Fruit fly (Drosophila melanogaster) whole organism, embryonic: ENCODE measurements around the gene CG32772.
A peak's percentile ranks its signal among the peaks of the same experiment; 100 is the strongest.

Source experiments
- CG11696 ChIP-seq: fragments of 200-800 bp; sonication (Bioruptor generic); IDR thresholded peaks from 2 replicates; pipeline ENCODE4 v1.3.6; 2022; ENCODE audit warnings: missing biosample characterization, missing genetic modification characterization
- CG12219 ChIP-seq: fragments of 200-800 bp; sonication (Bioruptor generic); optimal IDR thresholded peaks from 3 replicates; lab custom pipeline; 2018; ENCODE audit warnings: missing biosample characterization, mild to moderate bottlenecking, missing genetic modification characterization
- CG12659 ChIP-seq: fragments of 200-800 bp; sonication (Bioruptor generic); optimal IDR thresholded peaks from 3 replicates; lab custom pipeline; 2017; ENCODE audit warnings: mild to moderate bottlenecking, missing biosample characterization, missing genetic modification reagents, missing genetic modification characterization
- CG13123 ChIP-seq: fragments of 200-800 bp; sonication (Bioruptor generic); optimal IDR thresholded peaks from 2 replicates; lab custom pipeline; 2016; ENCODE audit warnings: missing biosample characterization, missing genetic modification characterization
- CG13894 ChIP-seq: fragments of 200-800 bp; sonication (Bioruptor generic); optimal IDR thresholded peaks from 3 replicates; lab custom pipeline; 2018; ENCODE audit warnings: missing biosample characterization, mild to moderate bottlenecking, missing genetic modification characterization, moderate library complexity
- CG14050 ChIP-seq: fragments of 200-800 bp; sonication (Bioruptor generic); IDR thresholded peaks from 3 replicates; pipeline ENCODE4 v1.3.6; 2022; ENCODE audit warnings: missing biosample characterization, missing genetic modification characterization
- CG14667 ChIP-seq: fragments of 200-800 bp; sonication (Bioruptor generic); IDR thresholded peaks from 2 replicates; pipeline ENCODE4 v1.3.6; 2022; ENCODE audit warnings: missing biosample characterization, missing genetic modification characterization
- CG15269 ChIP-seq: fragments of 200-800 bp; sonication (Bioruptor generic); optimal IDR thresholded peaks from 2 replicates; lab custom pipeline; 2018; ENCODE audit warnings: missing biosample characterization, mild to moderate bottlenecking, missing genetic modification characterization, moderate library complexity
- CG2116 ChIP-seq: fragments of 200-800 bp; sonication (Bioruptor generic); optimal IDR thresholded peaks from 3 replicates; lab custom pipeline; 2018; ENCODE audit warnings: missing biosample characterization, mild to moderate bottlenecking, missing genetic modification characterization
- CG2120 ChIP-seq: fragments of 200-800 bp; sonication (Bioruptor generic); optimal IDR thresholded peaks from 3 replicates; lab custom pipeline; 2016; ENCODE audit warnings: missing biosample characterization, missing genetic modification characterization
- CG2202 ChIP-seq: fragments of 200-800 bp; sonication (Bioruptor generic); optimal IDR thresholded peaks from 2 replicates; lab custom pipeline; 2018; ENCODE audit warnings: missing biosample characterization, mild to moderate bottlenecking, missing genetic modification characterization
- CG2889 ChIP-seq: fragments of 200-800 bp; sonication (Bioruptor generic); IDR thresholded peaks from 3 replicates; pipeline ENCODE4 v1.3.6; 2022; ENCODE audit warnings: missing biosample characterization, missing genetic modification characterization
- CG32532 ChIP-seq: fragments of 200-800 bp; sonication (Bioruptor generic); IDR thresholded peaks from 2 replicates; pipeline ENCODE4 v1.3.6; 2022; ENCODE audit warnings: missing biosample characterization, missing genetic modification characterization
- CG4282 ChIP-seq: fragments of 200-800 bp; sonication (Bioruptor generic); optimal IDR thresholded peaks from 2 replicates; lab custom pipeline; 2016; ENCODE audit warnings: missing biosample characterization, missing genetic modification characterization
- CG4404 ChIP-seq: fragments of 200-800 bp; sonication (Bioruptor generic); IDR thresholded peaks from 2 replicates; pipeline ENCODE4 v1.3.6; 2022; ENCODE audit warnings: missing biosample characterization, missing genetic modification characterization
- CG4820 ChIP-seq: fragments of 200-800 bp; sonication (Bioruptor generic); optimal IDR thresholded peaks from 3 replicates; lab custom pipeline; 2016; ENCODE audit warnings: missing biosample characterization, missing genetic modification characterization
- CG5953 ChIP-seq: fragments of 200-800 bp; sonication (Bioruptor generic); IDR thresholded peaks from 2 replicates; pipeline ENCODE4 v1.3.6; 2022; ENCODE audit warnings: missing biosample characterization, missing genetic modification characterization
- CG7928 ChIP-seq: fragments of 200-800 bp; sonication (Bioruptor generic); optimal IDR thresholded peaks from 2 replicates; lab custom pipeline; 2017; ENCODE audit warnings: missing biosample characterization, mild to moderate bottlenecking, missing genetic modification characterization
- CG8478 ChIP-seq: fragments of >200 bp; optimal IDR thresholded peaks from 2 replicates; lab custom pipeline; 2018
- CG8944 ChIP-seq: fragments of 200-800 bp; sonication (Bioruptor generic); optimal IDR thresholded peaks from 3 replicates; lab custom pipeline; 2016; ENCODE audit warnings: missing biosample characterization, missing genetic modification characterization
- CG9609 ChIP-seq: fragments of 200-800 bp; sonication (Bioruptor generic); optimal IDR thresholded peaks from 3 replicates; lab custom pipeline; 2016; ENCODE audit warnings: missing biosample characterization, missing genetic modification characterization
- CkIIα-i1 ChIP-seq: fragments of 200-800 bp; sonication (Bioruptor generic); IDR thresholded peaks from 2 replicates; pipeline ENCODE4 v1.3.6; 2022; ENCODE audit warnings: missing biosample characterization, missing genetic modification characterization
- Fer2 ChIP-seq: fragments of 200-800 bp; sonication (Bioruptor generic); optimal IDR thresholded peaks from 2 replicates; lab custom pipeline; 2018; ENCODE audit warnings: missing biosample characterization, mild to moderate bottlenecking, missing genetic modification characterization, moderate library complexity
- HLH54F ChIP-seq: fragments of 200-800 bp; sonication (Bioruptor generic); optimal IDR thresholded peaks from 3 replicates; lab custom pipeline; 2016; ENCODE audit warnings: missing biosample characterization, missing genetic modification characterization
- Mad ChIP-seq: fragments of 200-800 bp; sonication (Bioruptor generic); optimal IDR thresholded peaks from 2 replicates; lab custom pipeline; 2016; ENCODE audit warnings: missing biosample characterization, missing genetic modification characterization
- NC2β ChIP-seq: fragments of 200-800 bp; sonication (Bioruptor generic); optimal IDR thresholded peaks from 2 replicates; lab custom pipeline; 2016; ENCODE audit warnings: missing biosample characterization, missing genetic modification characterization
- PHDP ChIP-seq: fragments of 200-800 bp; sonication (Bioruptor generic); optimal IDR thresholded peaks from 3 replicates; lab custom pipeline; 2018; ENCODE audit warnings: missing biosample characterization, mild to moderate bottlenecking, missing genetic modification characterization, moderate library complexity
- Sry-δ ChIP-seq: fragments of 200-800 bp; sonication (Bioruptor generic); optimal IDR thresholded peaks from 2 replicates; lab custom pipeline; 2016; ENCODE audit warnings: missing biosample characterization, missing genetic modification characterization
- Trl ChIP-seq, 3 experiments: fragments of >200 bp in 2 of 3; fragments of 200-800 bp in 1 of 3; sonication (Bioruptor generic) in 1 of 3; optimal IDR thresholded peaks; 2 replicates in 1 of 3; 3 replicates in 2 of 3; lab custom pipeline; 2016 to 2017; ENCODE audit warnings: missing biosample characterization in 1 of 3, missing genetic modification characterization in 1 of 3
- YL-1 ChIP-seq: fragments of 200-800 bp; sonication (Bioruptor generic); optimal IDR thresholded peaks from 3 replicates; lab custom pipeline; 2017; ENCODE audit warnings: missing biosample characterization, mild to moderate bottlenecking, missing genetic modification characterization
- ac ChIP-seq: fragments of 200-800 bp; sonication (Bioruptor generic); optimal IDR thresholded peaks from 3 replicates; lab custom pipeline; 2017; ENCODE audit warnings: missing biosample characterization, mild to moderate bottlenecking, missing genetic modification characterization
- az2 ChIP-seq: fragments of 200-800 bp; sonication (Bioruptor generic); optimal IDR thresholded peaks from 3 replicates; lab custom pipeline; 2016; ENCODE audit warnings: missing biosample characterization, missing genetic modification characterization
- bbx ChIP-seq: fragments of 200-800 bp; sonication (Bioruptor generic); IDR thresholded peaks from 2 replicates; pipeline ENCODE4 v1.3.6; 2022; ENCODE audit warnings: missing biosample characterization, missing genetic modification characterization; ENCODE audit not compliant: partially characterized antibody
- chn ChIP-seq: fragments of 200-800 bp; sonication (Bioruptor generic); optimal IDR thresholded peaks from 2 replicates; lab custom pipeline; 2016; ENCODE audit warnings: missing biosample characterization, missing genetic modification characterization
- dati ChIP-seq: fragments of 200-800 bp; sonication (Bioruptor generic); IDR thresholded peaks from 2 replicates; pipeline ENCODE4 v1.3.6; 2022; ENCODE audit warnings: missing biosample characterization, missing genetic modification characterization
- fd3F ChIP-seq: fragments of 200-800 bp; sonication (Bioruptor generic); optimal IDR thresholded peaks from 2 replicates; lab custom pipeline; 2018; ENCODE audit warnings: missing biosample characterization, mild to moderate bottlenecking, missing genetic modification characterization, moderate library complexity
- gfzf ChIP-seq: fragments of 200-800 bp; sonication (Bioruptor generic); optimal IDR thresholded peaks from 2 replicates; lab custom pipeline; 2016; ENCODE audit warnings: missing biosample characterization, mild to moderate bottlenecking, missing genetic modification characterization, moderate library complexity
- grn ChIP-seq: fragments of 200-800 bp; sonication (Bioruptor generic); optimal IDR thresholded peaks from 3 replicates; lab custom pipeline; 2017; ENCODE audit warnings: missing biosample characterization, missing genetic modification characterization
- gsb ChIP-seq: fragments of 200-800 bp; sonication (Bioruptor generic); IDR thresholded peaks from 2 replicates; pipeline ENCODE4 v1.3.6; 2022; ENCODE audit warnings: missing biosample characterization, missing genetic modification characterization
- oc ChIP-seq: fragments of 200-800 bp; sonication (Bioruptor generic); optimal IDR thresholded peaks from 2 replicates; lab custom pipeline; 2018; ENCODE audit warnings: missing biosample characterization, mild to moderate bottlenecking, missing genetic modification characterization, moderate library complexity
- odd ChIP-seq: fragments of 200-800 bp; sonication (Bioruptor generic); optimal IDR thresholded peaks from 2 replicates; lab custom pipeline; 2017; ENCODE audit warnings: missing biosample characterization, mild to moderate bottlenecking, missing genetic modification characterization
- prd ChIP-seq, 3 experiments: fragments of >200 bp in 2 of 3; fragments of 200-800 bp in 1 of 3; sonication (Bioruptor generic) in 1 of 3; optimal IDR thresholded peaks in 2 of 3; IDR thresholded peaks in 1 of 3; 2 replicates in 2 of 3; 3 replicates in 1 of 3; pipeline versions ENCODE4 v1.3.6 to Lab custom; 2017 to 2022; ENCODE audit warnings: missing biosample characterization in 1 of 3, missing genetic modification characterization in 1 of 3
- salm ChIP-seq: fragments of 200-800 bp; sonication (Bioruptor generic); optimal IDR thresholded peaks from 2 replicates; lab custom pipeline; 2018; ENCODE audit warnings: missing biosample characterization, mild to moderate bottlenecking, missing genetic modification characterization
- schlank ChIP-seq: fragments of 200-800 bp; sonication (Bioruptor generic); optimal IDR thresholded peaks from 2 replicates; lab custom pipeline; 2018; ENCODE audit warnings: missing biosample characterization, mild to moderate bottlenecking, missing genetic modification characterization
- scrt ChIP-seq: fragments of 200-800 bp; sonication (Bioruptor generic); optimal IDR thresholded peaks from 2 replicates; lab custom pipeline; 2018; ENCODE audit warnings: missing biosample characterization, mild to moderate bottlenecking, missing genetic modification characterization, moderate library complexity
- shn ChIP-seq: fragments of 200-800 bp; sonication (Bioruptor generic); optimal IDR thresholded peaks from 3 replicates; lab custom pipeline; 2016; ENCODE audit warnings: missing biosample characterization, missing genetic modification characterization
- slbo ChIP-seq: fragments of 200-800 bp; sonication (Bioruptor generic); IDR thresholded peaks from 2 replicates; pipeline ENCODE4 v1.3.6; 2022; ENCODE audit warnings: missing biosample characterization, missing genetic modification characterization
- tll ChIP-seq, 2 experiments: fragments of 200-800 bp in 1 of 2; fragments of >200 bp in 1 of 2; sonication (Bioruptor generic) in 1 of 2; optimal IDR thresholded peaks; 2 replicates each; lab custom pipeline; 2017 to 2019; ENCODE audit warnings: missing biosample characterization in 2 of 2, missing genetic modification characterization in 2 of 2, mild to moderate bottlenecking in 1 of 2, moderate library complexity in 1 of 2
- unpg ChIP-seq: fragments of 200-800 bp; sonication (Bioruptor generic); optimal IDR thresholded peaks from 3 replicates; lab custom pipeline; 2018; ENCODE audit warnings: missing biosample characterization, mild to moderate bottlenecking, missing genetic modification characterization, moderate library complexity
- zen ChIP-seq: fragments of 200-800 bp; sonication (Bioruptor generic); optimal IDR thresholded peaks from 3 replicates; lab custom pipeline; 2018; ENCODE audit warnings: missing biosample characterization, mild to moderate bottlenecking, missing genetic modification characterization, moderate library complexity

The CG32772 gene

dm6 chrX:4955788-4956442 is 47.0 kb downstream of the CG32772 start (continued):
- no peak for TF ChIP-seq CG2889 (GFP tag; lab: Robert Waterston, UW)
- TF ChIP-seq CG13123: no peak
- TF ChIP-seq bbx (GFP tag; lab: Robert Waterston, UW): peak; percentile 98
- no peak for TF ChIP-seq schlank (tag; lab: Kevin White, UChicago)
- no peak for TF ChIP-seq prd (optimal IDR thresholded peaks at IDR 0.05; lab: Kevin White, UChicago)
- no peak; the same call in 2 of the 3 replicates for TF ChIP-seq prd (GFP tag; IDR thresholded peaks at IDR 0.05; lab: Robert Waterston, UW)
- TF ChIP-seq PHDP (tag; lab: Kevin White, UChicago): no peak
- TF ChIP-seq CG32532 (GFP tag; lab: Robert Waterston, UW): peak; percentile 44; the same call in 1 of the 2 replicates
- TF ChIP-seq CG7928 (GFP tag; lab: Kevin White, UChicago): no peak
- no peak for TF ChIP-seq tll (GFP tag; optimal IDR thresholded peaks at IDR 0.05; lab: Kevin White, UChicago)
- TF ChIP-seq salm: no peak
- no peak for TF ChIP-seq scrt (GFP tag; lab: Kevin White, UChicago)
- TF ChIP-seq dati (GFP tag; lab: Robert Waterston, UW): no peak
- TF ChIP-seq oc (tag; lab: Kevin White, UChicago): no peak
- no peak for TF ChIP-seq slbo
- TF ChIP-seq CG8478: no peak
- TF ChIP-seq Mad (GFP tag; lab: Kevin White, UChicago): no peak
- TF ChIP-seq CG2202 (tag; lab: Kevin White, UChicago): no peak
- no peak for TF ChIP-seq CG14667 (GFP tag; lab: Robert Waterston, UW)
- no peak for TF ChIP-seq grn (GFP tag; lab: Kevin White, UChicago)
- peak; percentile 46; the same call in 1 of the 2 replicates for TF ChIP-seq CG11696 (GFP tag; lab: Robert Waterston, UW)
- TF ChIP-seq NC2β (GFP tag; lab: Kevin White, UChicago): no peak
- no peak for TF ChIP-seq gfzf (GFP tag; lab: Kevin White, UChicago)
- TF ChIP-seq CkIIα-i1: no peak
- no peak for TF ChIP-seq chn
- peak; percentile 3 for TF ChIP-seq odd (GFP tag; lab: Kevin White, UChicago)
- TF ChIP-seq YL-1 (GFP tag; lab: Kevin White, UChicago): no peak
- no peak for TF ChIP-seq unpg (GFP tag; lab: Kevin White, UChicago)
- TF ChIP-seq CG2120: peak; percentile 25
- TF ChIP-seq CG12219 (GFP tag; lab: Kevin White, UChicago): no peak
- TF ChIP-seq fd3F (GFP tag; lab: Kevin White, UChicago): no peak
- no peak for TF ChIP-seq Fer2 (tag; lab: Kevin White, UChicago)
- no peak for TF ChIP-seq Trl (optimal IDR thresholded peaks at IDR 0.05; lab: Kevin White, UChicago)
- TF ChIP-seq Trl (GFP tag; optimal IDR thresholded peaks at IDR 0.05; lab: Kevin White, UChicago): no peak
- TF ChIP-seq ac: no peak
- TF ChIP-seq CG15269: no peak
- TF ChIP-seq CG4282 (GFP tag; lab: Kevin White, UChicago): no peak
- no peak for TF ChIP-seq CG4820 (GFP tag; lab: Kevin White, UChicago)
- TF ChIP-seq CG9609 (GFP tag; lab: Kevin White, UChicago): no peak
- TF ChIP-seq CG2116 (GFP tag; lab: Kevin White, UChicago): peak; percentile 24
- TF ChIP-seq CG13894 (tag; lab: Kevin White, UChicago): peak; percentile 39
- no peak for TF ChIP-seq CG5953 (GFP tag; lab: Robert Waterston, UW)
- TF ChIP-seq CG8944 (GFP tag; lab: Kevin White, UChicago): no peak
- no peak for TF ChIP-seq gsb
- no peak for TF ChIP-seq zen
- TF ChIP-seq shn (GFP tag; lab: Kevin White, UChicago): no peak
- TF ChIP-seq Sry-δ (GFP tag; lab: Kevin White, UChicago): peak; percentile 91
- TF ChIP-seq CG12659 (GFP tag; lab: Kevin White, UChicago): no peak
- TF ChIP-seq az2 (GFP tag; lab: Kevin White, UChicago): no peak
- TF ChIP-seq CG14050 (GFP tag; lab: Robert Waterston, UW): no peak
- no peak for TF ChIP-seq HLH54F (GFP tag; lab: Kevin White, UChicago)
- TF ChIP-seq CG4404 (GFP tag; lab: Robert Waterston, UW): no peak
